Worm (Caenorhabditis elegans): ENCODE data around the gene ceh-87.

The ceh-87 gene

DNA sequence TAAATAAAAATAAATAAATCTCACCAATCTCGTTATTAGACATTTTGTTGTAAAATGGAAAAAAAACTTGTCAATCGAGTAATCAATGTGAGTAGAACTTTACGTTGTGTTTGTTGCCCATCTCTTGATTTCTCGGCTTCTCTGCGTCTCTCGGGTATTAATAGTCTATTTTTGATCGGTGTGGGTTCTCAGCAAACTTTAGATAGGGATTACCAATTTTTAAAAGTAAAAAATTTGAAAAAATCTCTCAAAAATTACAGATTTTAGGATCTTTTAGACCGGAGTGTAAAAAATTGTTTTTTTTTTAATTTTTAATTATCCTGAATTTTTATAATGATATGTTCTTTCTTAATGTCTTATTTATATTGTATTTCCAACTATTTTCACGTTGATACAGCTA, 46.7 kb downstream of the ceh-87 start, which contains the start of gene F22E5.21:
TSS of gene F22E5.21 (minus strand) at position 101 of the 400 bp plus-strand sequence.
- TF ChIP-seq B0035.1 (tag; optimal IDR thresholded peaks at IDR 0.05) (no peak), ztf-28 (GFP tag; IDR thresholded peaks at IDR 0.05) (no peak), lin-26 (GFP tag; IDR thresholded peaks at IDR 0.05) (no peak), tlf-1 (GFP tag; optimal IDR thresholded peaks at IDR 0.05) (no peak), F39B2.1 (GFP tag; IDR thresholded peaks at IDR 0.05) (no peak), egl-18 (GFP tag; IDR thresholded peaks at IDR 0.05) (no peak), efl-1 (GFP tag; optimal IDR thresholded peaks at IDR 0.05) (no peak), dpff-1 (tag; optimal IDR thresholded peaks at IDR 0.05) (no peak), sptf-2 (GFP tag; optimal IDR thresholded peaks at IDR 0.05) (no peak), mes-4 (tag; optimal IDR thresholded peaks at IDR 0.05) (no peak), D2030.7 (GFP tag; IDR thresholded peaks at IDR 0.05) (no peak), madf-6 (GFP tag; IDR thresholded peaks at IDR 0.05) (no peak), F33H1.4 (GFP tag; IDR thresholded peaks at IDR 0.05) (no peak), gei-17 (GFP tag; optimal IDR thresholded peaks at IDR 0.05) (no peak), nfyb-1 (GFP tag; IDR thresholded peaks at IDR 0.05) (no peak)

Measured in whole organism, young adult.